Fruit fly (Drosophila melanogaster) whole organism, embryonic: Measurements from ENCODE around the gene sau.

Experiments used
- B-H1 ChIP-seq: fragments of 200-800 bp; sonication (Bioruptor generic); IDR thresholded peaks from 3 replicates; pipeline ENCODE4 v1.3.6; 2022; ENCODE audit warnings: missing biosample characterization, missing genetic modification characterization
- CG10565 ChIP-seq: fragments of 200-800 bp; sonication (Bioruptor generic); optimal IDR thresholded peaks from 3 replicates; lab custom pipeline; 2016; ENCODE audit warnings: missing biosample characterization, mild to moderate bottlenecking, missing genetic modification characterization
- CG11085 ChIP-seq: fragments of 200-800 bp; sonication (Bioruptor generic); IDR thresholded peaks from 2 replicates; pipeline ENCODE4 v1.3.6; 2022; ENCODE audit warnings: missing biosample characterization, missing genetic modification characterization
- CG11456 ChIP-seq: fragments of 200-800 bp; sonication (Bioruptor generic); IDR thresholded peaks from 3 replicates; pipeline ENCODE4 v1.3.6; 2022; ENCODE audit warnings: missing biosample characterization, missing genetic modification characterization
- CG12219 ChIP-seq: fragments of 200-800 bp; sonication (Bioruptor generic); optimal IDR thresholded peaks from 3 replicates; lab custom pipeline; 2018; ENCODE audit warnings: missing biosample characterization, mild to moderate bottlenecking, missing genetic modification characterization
- CG14441 ChIP-seq: fragments of 200-800 bp; sonication (Bioruptor generic); IDR thresholded peaks from 2 replicates; pipeline ENCODE4 v1.3.6; 2022; ENCODE audit warnings: missing biosample characterization, missing genetic modification characterization
- CG15011 ChIP-seq: fragments of 200-800 bp; sonication (Bioruptor generic); optimal IDR thresholded peaks from 3 replicates; lab custom pipeline; 2018; ENCODE audit warnings: missing biosample characterization, mild to moderate bottlenecking, missing genetic modification characterization
- CG1792 ChIP-seq: fragments of 200-800 bp; sonication (Bioruptor generic); optimal IDR thresholded peaks from 2 replicates; lab custom pipeline; 2016; ENCODE audit warnings: missing biosample characterization, missing genetic modification characterization
- CG2202 ChIP-seq: fragments of 200-800 bp; sonication (Bioruptor generic); optimal IDR thresholded peaks from 2 replicates; lab custom pipeline; 2018; ENCODE audit warnings: missing biosample characterization, mild to moderate bottlenecking, missing genetic modification characterization
- CG2712 ChIP-seq: fragments of 200-800 bp; optimal IDR thresholded peaks from 3 replicates; lab custom pipeline; 2019; ENCODE audit warnings: missing biosample characterization, mild to moderate bottlenecking, missing genetic modification characterization, moderate library complexity
- CG31224 ChIP-seq: fragments of 200-800 bp; sonication (Bioruptor generic); IDR thresholded peaks from 2 replicates; pipeline ENCODE4 v1.3.6; 2022; ENCODE audit warnings: missing biosample characterization, missing genetic modification characterization
- CG34422 ChIP-seq: fragments of 200-800 bp; sonication (Bioruptor generic); IDR thresholded peaks from 3 replicates; pipeline ENCODE4 v1.3.6; 2022; ENCODE audit warnings: missing biosample characterization, missing genetic modification characterization
- CG4404 ChIP-seq: fragments of 200-800 bp; sonication (Bioruptor generic); IDR thresholded peaks from 2 replicates; pipeline ENCODE4 v1.3.6; 2022; ENCODE audit warnings: missing biosample characterization, missing genetic modification characterization
- CG4854 ChIP-seq: fragments of 200-800 bp; sonication (Bioruptor generic); optimal IDR thresholded peaks from 2 replicates; lab custom pipeline; 2016; ENCODE audit warnings: missing biosample characterization, missing genetic modification characterization, inconsistent platforms
- CG6683 ChIP-seq: fragments of 200-800 bp; sonication (Bioruptor generic); optimal IDR thresholded peaks from 2 replicates; lab custom pipeline; 2017; ENCODE audit warnings: missing biosample characterization, mild to moderate bottlenecking, missing genetic modification characterization, missing genetic modification reagents
- CG6689 ChIP-seq: fragments of 200-800 bp; sonication (Bioruptor generic); IDR thresholded peaks from 2 replicates; pipeline ENCODE4 v1.3.6; 2022; ENCODE audit warnings: missing biosample characterization, missing genetic modification characterization
- CG6765 ChIP-seq: fragments of 200-800 bp; sonication (Bioruptor generic); optimal IDR thresholded peaks from 3 replicates; lab custom pipeline; 2017; ENCODE audit warnings: missing biosample characterization, mild to moderate bottlenecking, missing genetic modification characterization
- CG7271 ChIP-seq: fragments of 200-800 bp; sonication (Bioruptor generic); optimal IDR thresholded peaks from 2 replicates; lab custom pipeline; 2018; ENCODE audit warnings: missing biosample characterization, mild to moderate bottlenecking, missing genetic modification characterization, moderate library complexity
- CG7745 ChIP-seq: fragments of 200-800 bp; sonication (Bioruptor generic); optimal IDR thresholded peaks from 2 replicates; lab custom pipeline; 2018; ENCODE audit warnings: missing biosample characterization, mild to moderate bottlenecking, missing genetic modification characterization, moderate library complexity
- CG7786 ChIP-seq: fragments of 200-800 bp; sonication (Bioruptor generic); optimal IDR thresholded peaks from 2 replicates; lab custom pipeline; 2016; ENCODE audit warnings: missing biosample characterization, missing genetic modification characterization
- CG7928 ChIP-seq: fragments of 200-800 bp; sonication (Bioruptor generic); optimal IDR thresholded peaks from 2 replicates; lab custom pipeline; 2017; ENCODE audit warnings: missing biosample characterization, mild to moderate bottlenecking, missing genetic modification characterization
- Dek ChIP-seq: fragments of 200-800 bp; sonication (Bioruptor generic); optimal IDR thresholded peaks from 3 replicates; lab custom pipeline; 2019; ENCODE audit warnings: missing biosample characterization, mild to moderate bottlenecking, missing genetic modification characterization, moderate library complexity
- ERR ChIP-seq: fragments of 200-800 bp; sonication (Bioruptor generic); optimal IDR thresholded peaks from 2 replicates; lab custom pipeline; 2016; ENCODE audit warnings: missing biosample characterization, missing genetic modification characterization
- HLH4C ChIP-seq: fragments of 200-800 bp; sonication (Bioruptor generic); IDR thresholded peaks from 3 replicates; pipeline ENCODE4 v1.3.6; 2022; ENCODE audit warnings: missing biosample characterization, missing genetic modification characterization; ENCODE audit not compliant: partially characterized antibody
- Hmr ChIP-seq: fragments of 200-800 bp; sonication (Bioruptor generic); optimal IDR thresholded peaks from 3 replicates; lab custom pipeline; 2017; ENCODE audit warnings: mild to moderate bottlenecking, missing biosample characterization, missing genetic modification reagents, missing genetic modification characterization
- Hr39 ChIP-seq: fragments of >200 bp; optimal IDR thresholded peaks from 2 replicates; lab custom pipeline; 2017
- Max ChIP-seq: fragments of 200-800 bp; sonication (Bioruptor generic); optimal IDR thresholded peaks from 2 replicates; lab custom pipeline; 2016; ENCODE audit warnings: missing biosample characterization, mild to moderate bottlenecking, missing genetic modification characterization
- Mrtf ChIP-seq: fragments of 200-800 bp; sonication (Bioruptor generic); IDR thresholded peaks from 3 replicates; pipeline ENCODE4 v1.3.6; 2022; ENCODE audit warnings: missing biosample characterization, missing genetic modification characterization
- Myb ChIP-seq: fragments of 200-800 bp; sonication (Bioruptor generic); optimal IDR thresholded peaks from 2 replicates; lab custom pipeline; 2016; ENCODE audit warnings: missing biosample characterization, missing genetic modification characterization
- Neu2 ChIP-seq: fragments of 200-800 bp; sonication (Bioruptor generic); optimal IDR thresholded peaks from 3 replicates; lab custom pipeline; 2016; ENCODE audit warnings: missing biosample characterization, missing genetic modification characterization, borderline replicate concordance
- Oaz ChIP-seq: fragments of 200-800 bp; sonication (Bioruptor generic); IDR thresholded peaks from 2 replicates; pipeline ENCODE4 v1.3.6; 2022; ENCODE audit warnings: missing biosample characterization, missing genetic modification characterization
- Opbp ChIP-seq: fragments of 200-800 bp; sonication (Bioruptor generic); IDR thresholded peaks from 3 replicates; pipeline ENCODE4 v1.3.6; 2022; ENCODE audit warnings: missing biosample characterization, missing genetic modification characterization; ENCODE audit not compliant: partially characterized antibody
- Rx ChIP-seq: fragments of 200-800 bp; sonication (Bioruptor generic); IDR thresholded peaks from 2 replicates; pipeline ENCODE4 v1.3.6; 2022; ENCODE audit warnings: missing biosample characterization, missing genetic modification characterization
- YL-1 ChIP-seq: fragments of 200-800 bp; sonication (Bioruptor generic); optimal IDR thresholded peaks from 3 replicates; lab custom pipeline; 2017; ENCODE audit warnings: missing biosample characterization, mild to moderate bottlenecking, missing genetic modification characterization
- ase ChIP-seq: fragments of 200-800 bp; sonication (Bioruptor generic); IDR thresholded peaks from 3 replicates; pipeline ENCODE4 v1.3.6; 2022; ENCODE audit warnings: missing biosample characterization, missing genetic modification characterization
- bab2 ChIP-seq: fragments of 200-800 bp; sonication (Bioruptor generic); optimal IDR thresholded peaks from 2 replicates; lab custom pipeline; 2016; ENCODE audit warnings: missing biosample characterization, missing genetic modification characterization
- chn ChIP-seq: fragments of 200-800 bp; sonication (Bioruptor generic); optimal IDR thresholded peaks from 2 replicates; lab custom pipeline; 2016; ENCODE audit warnings: missing biosample characterization, missing genetic modification characterization
- dm ChIP-seq: fragments of 200-800 bp; sonication (Bioruptor generic); optimal IDR thresholded peaks from 3 replicates; lab custom pipeline; 2016; ENCODE audit warnings: missing biosample characterization, missing genetic modification characterization
- exex ChIP-seq: fragments of 200-800 bp; sonication (Bioruptor generic); optimal IDR thresholded peaks from 4 replicates; lab custom pipeline; 2018; ENCODE audit warnings: missing biosample characterization, mild to moderate bottlenecking, missing genetic modification characterization, moderate library complexity
- gro ChIP-seq: fragments of 200-800 bp; sonication (Bioruptor generic); optimal IDR thresholded peaks from 2 replicates; lab custom pipeline; 2016; ENCODE audit warnings: missing biosample characterization, missing genetic modification characterization
- gt ChIP-seq: fragments of 200-800 bp; sonication (Bioruptor generic); IDR thresholded peaks from 2 replicates; pipeline ENCODE4 v1.3.6; 2022; ENCODE audit warnings: missing biosample characterization, missing genetic modification characterization
- ham ChIP-seq: fragments of 200-800 bp; sonication (Bioruptor generic); IDR thresholded peaks from 2 replicates; pipeline ENCODE4 v1.3.6; 2022; ENCODE audit warnings: missing biosample characterization, missing genetic modification characterization
- insv ChIP-seq, 2 experiments: fragments of 200-800 bp; sonication (Bioruptor generic); optimal IDR thresholded peaks; 3 replicates each; lab custom pipeline; 2016 to 2018; ENCODE audit warnings: missing biosample characterization in 2 of 2, missing genetic modification characterization in 2 of 2
- kay ChIP-seq: fragments of 200-800 bp; sonication (Bioruptor generic); optimal IDR thresholded peaks from 2 replicates; lab custom pipeline; 2016; ENCODE audit warnings: missing biosample characterization, missing genetic modification characterization
- mld ChIP-seq: fragments of 200-800 bp; sonication (Bioruptor generic); IDR thresholded peaks from 3 replicates; pipeline ENCODE4 v1.3.6; 2022; ENCODE audit warnings: missing biosample characterization, missing genetic modification characterization; ENCODE audit not compliant: partially characterized antibody
- nerfin-1 ChIP-seq: fragments of 200-800 bp; sonication (Bioruptor generic); optimal IDR thresholded peaks from 3 replicates; lab custom pipeline; 2019; ENCODE audit warnings: missing biosample characterization, mild to moderate bottlenecking, missing genetic modification characterization, moderate library complexity
- nom ChIP-seq: fragments of 200-800 bp; sonication (Bioruptor generic); optimal IDR thresholded peaks from 2 replicates; lab custom pipeline; 2017; ENCODE audit warnings: missing biosample characterization, missing genetic modification characterization, mild to moderate bottlenecking, moderate library complexity, missing genetic modification reagents
- prd ChIP-seq, 3 experiments: fragments of >200 bp in 2 of 3; fragments of 200-800 bp in 1 of 3; sonication (Bioruptor generic) in 1 of 3; optimal IDR thresholded peaks in 2 of 3; IDR thresholded peaks in 1 of 3; 2 replicates in 2 of 3; 3 replicates in 1 of 3; pipeline versions ENCODE4 v1.3.6 to Lab custom; 2017 to 2022; ENCODE audit warnings: missing biosample characterization in 1 of 3, missing genetic modification characterization in 1 of 3
- sug ChIP-seq: fragments of 200-800 bp; optimal IDR thresholded peaks from 2 replicates; lab custom pipeline; 2019; ENCODE audit warnings: missing biosample characterization, mild to moderate bottlenecking, missing genetic modification characterization, moderate library complexity
- zfh1 ChIP-seq: fragments of 200-800 bp; sonication (Bioruptor generic); IDR thresholded peaks from 3 replicates; pipeline ENCODE4 v1.3.6; 2022; ENCODE audit warnings: missing biosample characterization, missing genetic modification characterization

sau gene

DNA sequence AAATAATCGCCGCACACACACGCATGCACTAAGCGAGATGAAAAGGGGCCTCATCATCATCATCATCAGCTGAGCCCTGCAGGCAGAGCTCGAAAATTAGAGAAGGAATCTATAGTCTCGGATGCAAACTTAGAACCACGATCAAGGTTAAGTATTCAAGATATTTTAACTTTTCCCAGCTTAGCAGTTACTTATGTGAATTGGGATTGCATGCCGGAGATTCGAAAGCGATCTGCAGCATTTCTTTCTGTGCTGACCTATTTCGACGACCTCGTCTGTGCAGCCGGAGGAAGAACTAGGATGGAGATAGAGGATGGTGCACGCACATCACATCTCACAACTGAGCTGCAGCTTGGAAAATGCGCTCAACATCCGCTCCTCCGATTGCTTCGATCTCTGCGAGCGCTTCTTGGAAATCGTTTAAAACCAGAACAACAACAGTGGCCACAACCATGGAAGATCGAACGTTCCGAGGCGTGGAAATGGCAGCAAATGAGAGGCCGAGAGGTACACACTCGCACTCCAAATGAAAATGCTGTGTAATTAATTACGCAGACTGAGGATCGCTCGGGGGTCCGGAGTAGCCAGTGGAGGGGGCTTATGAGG lies 43.3 kb upstream of the sau start (continued):
- peak; percentile 86 for TF ChIP-seq chn (GFP tag; lab: Kevin White, UChicago)
- peak; percentile 2 for TF ChIP-seq kay (GFP tag; lab: Kevin White, UChicago)
- no peak; the same call in 2 of the 3 replicates for TF ChIP-seq ase
- TF ChIP-seq ERR: no peak
- no peak for TF ChIP-seq ham (GFP tag; lab: Robert Waterston, UW)
- TF ChIP-seq CG4404: peak; percentile 92
- TF ChIP-seq CG7745: peak; percentile 59
- TF ChIP-seq HLH4C (GFP tag; lab: Robert Waterston, UW): no peak
- peak; percentile 94 for TF ChIP-seq zfh1 (GFP tag; lab: Robert Waterston, UW)
- TF ChIP-seq Max (GFP tag; lab: Kevin White, UChicago): peak; percentile 38
- no peak for TF ChIP-seq insv (GFP tag; optimal IDR thresholded peaks at IDR 0.05; lab: Kevin White, UChicago)
- TF ChIP-seq CG11085 (GFP tag; lab: Robert Waterston, UW): no peak
- TF ChIP-seq dm: peak; percentile 19
- TF ChIP-seq Neu2 (GFP tag; lab: Kevin White, UChicago): peak; percentile 14
- peak; percentile 58 for TF ChIP-seq bab2 (GFP tag; lab: Kevin White, UChicago)
- no peak for TF ChIP-seq CG7928 (GFP tag; lab: Kevin White, UChicago)
- TF ChIP-seq Oaz (GFP tag; lab: Robert Waterston, UW): no peak
- no peak for TF ChIP-seq CG14441 (GFP tag; lab: Robert Waterston, UW)
- TF ChIP-seq CG15011: no peak
- TF ChIP-seq CG7786 (GFP tag; lab: Kevin White, UChicago): peak; percentile 73
- peak; percentile 8 for TF ChIP-seq CG10565 (GFP tag; lab: Kevin White, UChicago)
- peak; percentile 68; the same call in 1 of the 2 replicates for TF ChIP-seq gt (GFP tag; lab: Robert Waterston, UW)
- TF ChIP-seq Opbp (GFP tag; lab: Robert Waterston, UW): no peak
- TF ChIP-seq CG34422 (GFP tag; lab: Robert Waterston, UW): no peak; the same call in 2 of the 3 replicates
- peak; percentile 89 for TF ChIP-seq CG2712 (tag; lab: Kevin White, UChicago)
- peak; percentile 79 for TF ChIP-seq CG2202 (tag; lab: Kevin White, UChicago)
- TF ChIP-seq exex (tag; lab: Kevin White, UChicago): no peak
- TF ChIP-seq CG6765 (GFP tag; lab: Kevin White, UChicago): no peak
- no peak for TF ChIP-seq CG6683 (GFP tag; lab: Kevin White, UChicago)
- peak; percentile 36 for TF ChIP-seq nerfin-1
- TF ChIP-seq CG11456 (GFP tag; lab: Robert Waterston, UW): no peak
- 0 out of 3 replicates have a peak, but pooled peaks have one; percentile 23 for TF ChIP-seq Mrtf (GFP tag; lab: Robert Waterston, UW)
- peak; percentile 55 for TF ChIP-seq nom (GFP tag; lab: Kevin White, UChicago)
- peak; percentile 12 for TF ChIP-seq Myb (GFP tag; lab: Kevin White, UChicago)
- no peak for TF ChIP-seq prd (optimal IDR thresholded peaks at IDR 0.05; lab: Kevin White, UChicago)
- peak; percentile 80 for TF ChIP-seq prd (GFP tag; IDR thresholded peaks at IDR 0.05; lab: Robert Waterston, UW)
- no peak for TF ChIP-seq CG1792
- TF ChIP-seq CG31224 (GFP tag; lab: Robert Waterston, UW): no peak
- TF ChIP-seq B-H1 (GFP tag; lab: Robert Waterston, UW): no peak
- TF ChIP-seq Hr39 (lab: Kevin White, UChicago): no peak
- no peak for TF ChIP-seq Hmr (GFP tag; lab: Kevin White, UChicago)
- peak; percentile 52; the same call in 1 of the 2 replicates for TF ChIP-seq Rx (GFP tag; lab: Robert Waterston, UW)
- no peak for TF ChIP-seq mld
- no peak for TF ChIP-seq gro (GFP tag; lab: Kevin White, UChicago)
- TF ChIP-seq sug (tag; lab: Kevin White, UChicago): no peak
- no peak for TF ChIP-seq Dek
- no peak for TF ChIP-seq CG4854 (GFP tag; lab: Kevin White, UChicago)
- no peak for TF ChIP-seq YL-1
- TF ChIP-seq CG6689 (GFP tag; lab: Robert Waterston, UW): peak; percentile 79
- no peak for TF ChIP-seq CG7271 (tag; lab: Kevin White, UChicago)
- TF ChIP-seq CG12219 (GFP tag; lab: Kevin White, UChicago): peak; percentile 43
